Worm (Caenorhabditis elegans) whole organism, L2 larva: ENCODE measurements around the gene C30B5.6.

Experiments used
- C34F6.9 ChIP-seq: fragments of 150-350 bp; optimal IDR thresholded peaks from 2 replicates; lab custom pipeline; 2014; ENCODE audit warnings: missing biosample characterization, missing genetic modification characterization
- F13H6.1 ChIP-seq: sonication (generic microtip); optimal IDR thresholded peaks from 2 replicates; lab custom pipeline; 2016; ENCODE audit warnings: missing genetic modification characterization, missing compliant biosample characterization
- Y55F3AM.14 ChIP-seq: fragments of 200-800 bp; sonication (Bioruptor generic); optimal IDR thresholded peaks from 2 replicates; lab custom pipeline; 2018; ENCODE audit warnings: mild to moderate bottlenecking, missing genetic modification characterization, missing compliant biosample characterization
- ZK546.5 ChIP-seq: sonication (generic microtip); optimal IDR thresholded peaks from 2 replicates; lab custom pipeline; 2017; ENCODE audit warnings: missing biosample characterization, missing genetic modification characterization
- alr-1 ChIP-seq: fragments of 150-350 bp; optimal IDR thresholded peaks from 2 replicates; lab custom pipeline; 2014; ENCODE audit warnings: missing biosample characterization, missing genetic modification characterization
- ama-1 ChIP-seq: fragments of 150-350 bp; optimal IDR thresholded peaks from 2 replicates; lab custom pipeline; 2018; ENCODE audit warnings: inconsistent platforms
- ceh-16 ChIP-seq: fragments of 150-350 bp; optimal IDR thresholded peaks from 2 replicates; lab custom pipeline; 2014; ENCODE audit warnings: missing biosample characterization, missing genetic modification characterization
- crh-2 ChIP-seq: sonication (generic microtip); optimal IDR thresholded peaks from 2 replicates; lab custom pipeline; 2017; ENCODE audit warnings: missing biosample characterization, missing genetic modification characterization
- dmd-4 ChIP-seq: sonication (generic microtip); optimal IDR thresholded peaks from 2 replicates; lab custom pipeline; 2017; ENCODE audit warnings: missing biosample characterization, missing genetic modification characterization
- elt-3 ChIP-seq: sonication (generic microtip); optimal IDR thresholded peaks from 2 replicates; lab custom pipeline; 2017; ENCODE audit warnings: missing biosample characterization, missing genetic modification characterization
- fos-1 ChIP-seq: fragments of 150-350 bp; optimal IDR thresholded peaks from 2 replicates; lab custom pipeline; 2014; ENCODE audit warnings: missing biosample characterization, missing genetic modification characterization
- gmeb-1 ChIP-seq: fragments of 150-350 bp; optimal IDR thresholded peaks from 2 replicates; lab custom pipeline; 2014; ENCODE audit warnings: missing biosample characterization, missing genetic modification characterization
- lin-11 ChIP-seq: fragments of 150-350 bp; sonication (generic microtip); optimal IDR thresholded peaks from 2 replicates; lab custom pipeline; 2014; ENCODE audit warnings: missing biosample characterization, missing genetic modification characterization, inconsistent platforms, mixed read lengths
- lin-13 ChIP-seq: fragments of 150-350 bp; optimal IDR thresholded peaks from 2 replicates; lab custom pipeline; 2014; ENCODE audit warnings: missing biosample characterization, missing genetic modification reagents, missing genetic modification characterization
- lsy-2 ChIP-seq, 2 experiments: fragments of 150-350 bp in 1 of 2; sonication (generic microtip) in 1 of 2; optimal IDR thresholded peaks; 2 replicates each; lab custom pipeline; 2014 to 2017; ENCODE audit warnings: missing biosample characterization in 2 of 2, missing genetic modification characterization in 2 of 2
- mab-5 ChIP-seq: fragments of 150-350 bp; optimal IDR thresholded peaks from 2 replicates; lab custom pipeline; 2014; ENCODE audit warnings: missing biosample characterization, missing genetic modification characterization
- mdl-1 ChIP-seq, 2 experiments: fragments of 150-350 bp in 1 of 2; sonication (generic microtip) in 1 of 2; optimal IDR thresholded peaks; 2 replicates each; lab custom pipeline; 2017; ENCODE audit warnings: missing biosample characterization in 2 of 2, missing genetic modification characterization in 2 of 2
- nhr-10 ChIP-seq: sonication (generic microtip); optimal IDR thresholded peaks from 2 replicates; lab custom pipeline; 2017; ENCODE audit warnings: missing biosample characterization, missing genetic modification characterization
- nhr-11 ChIP-seq: fragments of 150-350 bp; optimal IDR thresholded peaks from 2 replicates; lab custom pipeline; 2014; ENCODE audit warnings: missing biosample characterization, missing genetic modification characterization
- nhr-12 ChIP-seq: fragments of 150-350 bp; optimal IDR thresholded peaks from 2 replicates; lab custom pipeline; 2014; ENCODE audit warnings: missing biosample characterization, missing genetic modification characterization
- nhr-129 ChIP-seq: fragments of 150-350 bp; optimal IDR thresholded peaks from 2 replicates; lab custom pipeline; 2014; ENCODE audit warnings: missing biosample characterization, missing genetic modification characterization
- nhr-21 ChIP-seq: fragments of 150-350 bp; optimal IDR thresholded peaks from 2 replicates; lab custom pipeline; 2014; ENCODE audit warnings: missing biosample characterization, missing genetic modification characterization
- nhr-237 ChIP-seq: fragments of 150-350 bp; optimal IDR thresholded peaks from 2 replicates; lab custom pipeline; 2014; ENCODE audit warnings: missing biosample characterization, missing genetic modification characterization
- nhr-6 ChIP-seq: fragments of 150-350 bp; optimal IDR thresholded peaks from 2 replicates; lab custom pipeline; 2014; ENCODE audit warnings: missing biosample characterization, missing genetic modification characterization
- nhr-77 ChIP-seq: fragments of 150-350 bp; optimal IDR thresholded peaks from 2 replicates; lab custom pipeline; 2014; ENCODE audit warnings: missing biosample characterization, missing genetic modification characterization
- sem-4 ChIP-seq: fragments of 150-350 bp; optimal IDR thresholded peaks from 2 replicates; lab custom pipeline; 2014; ENCODE audit warnings: missing biosample characterization, missing genetic modification reagents, missing genetic modification characterization
- skn-1 ChIP-seq: sonication (generic microtip); optimal IDR thresholded peaks from 2 replicates; lab custom pipeline; 2017; ENCODE audit warnings: missing biosample characterization, missing genetic modification characterization
- sma-9 ChIP-seq, 2 experiments: fragments of 150-350 bp in 1 of 2; sonication (generic microtip) in 1 of 2; optimal IDR thresholded peaks; 2 replicates each; lab custom pipeline; 2014 to 2016; ENCODE audit warnings: missing genetic modification characterization in 2 of 2, mild to moderate bottlenecking in 1 of 2, missing biosample characterization in 1 of 2, missing compliant biosample characterization in 1 of 2, missing genetic modification reagents in 1 of 2, moderate library complexity in 1 of 2
- snpc-4 ChIP-seq: fragments of 150-350 bp; optimal IDR thresholded peaks from 2 replicates; lab custom pipeline; 2014; ENCODE audit warnings: missing biosample characterization, missing genetic modification characterization
- unc-39 ChIP-seq: fragments of 150-350 bp; optimal IDR thresholded peaks from 2 replicates; lab custom pipeline; 2014; ENCODE audit warnings: missing biosample characterization, missing genetic modification characterization
- unc-55 ChIP-seq: fragments of 150-350 bp; sonication (generic microtip); optimal IDR thresholded peaks from 3 replicates; lab custom pipeline; 2014; ENCODE audit warnings: missing biosample characterization, missing genetic modification reagents, missing genetic modification characterization
- unc-62 ChIP-seq: fragments of 150-350 bp; optimal IDR thresholded peaks from 2 replicates; lab custom pipeline; 2014; ENCODE audit warnings: missing biosample characterization, missing genetic modification reagents, missing genetic modification characterization
- ztf-1 ChIP-seq: fragments of 200-800 bp; sonication (Bioruptor generic); conservative IDR thresholded peaks from 2 replicates; pipeline ENCODE4 v1.3.6; 2022; ENCODE audit warnings: missing genetic modification characterization, missing compliant biosample characterization
- ztf-11 ChIP-seq: sonication (generic microtip); optimal IDR thresholded peaks from 2 replicates; lab custom pipeline; 2017; ENCODE audit warnings: missing biosample characterization, missing genetic modification characterization
- ztf-4 ChIP-seq: fragments of 150-350 bp; optimal IDR thresholded peaks from 2 replicates; lab custom pipeline; 2014; ENCODE audit warnings: missing biosample characterization, missing genetic modification characterization

The C30B5.6 gene

ce11 chrII:6221470-6221869, 988 bp downstream of the C30B5.6 start:
- TF ChIP-seq snpc-4 (tag; lab: Kevin White, UChicago) (no peak), fos-1 (tag; lab: Kevin White, UChicago) (no peak), lin-13 (GFP tag; lab: Kevin White, UChicago) (no peak), alr-1 (no peak), gmeb-1 (tag; lab: Kevin White, UChicago) (no peak), Y55F3AM.14 (GFP tag; lab: Kevin White, UChicago) (no peak), F13H6.1 (tag; lab: Kevin White, UChicago) (no peak), unc-55 (GFP tag; lab: Kevin White, UChicago) (no peak), C34F6.9 (tag; lab: Kevin White, UChicago) (no peak), ztf-4 (tag; lab: Kevin White, UChicago) (no peak), ztf-11 (tag; lab: Kevin White, UChicago) (no peak), crh-2 (tag; lab: Kevin White, UChicago) (no peak), nhr-6 (tag; lab: Kevin White, UChicago) (no peak), lsy-2 (tag; optimal IDR thresholded peaks at IDR 0.05; lab: Kevin White, UChicago) (no peak), nhr-129 (tag; lab: Kevin White, UChicago) (no peak), nhr-11 (tag; lab: Kevin White, UChicago) (no peak), nhr-77 (no peak), lin-11 (tag; lab: Kevin White, UChicago) (no peak)

ce11 chrII:6219346-6219745, 3.1 kb downstream of the C30B5.6 start, which contains the start of gene mks-2:
mks-2 (minus strand) TSS chrII:6219446.
- no peak for TF ChIP-seq sem-4 (tag; lab: Kevin White, UChicago)
- no peak for TF ChIP-seq ztf-1 (GFP tag; lab: Robert Waterston, UW)
- no peak for TF ChIP-seq unc-39 (tag; lab: Kevin White, UChicago)
- TF ChIP-seq ama-1 (lab: Kevin White, UChicago) = no peak
- TF ChIP-seq nhr-237 (tag; lab: Kevin White, UChicago) = no peak
- no peak for TF ChIP-seq mdl-1 (tag; optimal IDR thresholded peaks at IDR 0.05; lab: Kevin White, UChicago)
- no peak for TF ChIP-seq gmeb-1 (tag; lab: Kevin White, UChicago)
- TF ChIP-seq lin-11 (tag; lab: Kevin White, UChicago) = no peak
- no peak for TF ChIP-seq elt-3 (tag; lab: Kevin White, UChicago)
- no peak for TF ChIP-seq nhr-10 (tag; lab: Kevin White, UChicago)
- TF ChIP-seq nhr-11 (tag; lab: Kevin White, UChicago) = no peak
- TF ChIP-seq nhr-21 (tag; lab: Kevin White, UChicago) = no peak
- TF ChIP-seq nhr-77 = no peak
- TF ChIP-seq ZK546.5 (tag; lab: Kevin White, UChicago) = no peak
- TF ChIP-seq lin-13 (GFP tag; lab: Kevin White, UChicago) = no peak
- no peak for TF ChIP-seq F13H6.1 (tag; lab: Kevin White, UChicago)
- no peak for TF ChIP-seq ztf-11 (tag; lab: Kevin White, UChicago)

ce11 chrII:6208116-6208515, 14.3 kb downstream of the C30B5.6 start, which contains the start of gene daf-37:
daf-37 (minus strand) TSS chrII:6208216.
- TF ChIP-seq nhr-77 (no peak), sma-9 (GFP tag; optimal IDR thresholded peaks at IDR 0.05; lab: Kevin White, UChicago) (no peak), sma-9 (tag; optimal IDR thresholded peaks at IDR 0.05; lab: Kevin White, UChicago) (no peak), F13H6.1 (tag; lab: Kevin White, UChicago) (no peak)
- TF ChIP-seq, all 48 proteins: peak for 0

ce11 chrII:6207252-6207651, 15.2 kb downstream of the C30B5.6 start:
- TF ChIP-seq mab-5 (tag; lab: Kevin White, UChicago) = no peak
- no peak for TF ChIP-seq ztf-1 (GFP tag; lab: Robert Waterston, UW)
- TF ChIP-seq dmd-4 = no peak
- no peak for TF ChIP-seq ceh-16
- no peak for TF ChIP-seq skn-1 (tag; lab: Kevin White, UChicago)
- TF ChIP-seq nhr-10 (tag; lab: Kevin White, UChicago) = no peak
- TF ChIP-seq ztf-4 (tag; lab: Kevin White, UChicago) = no peak
- no peak for TF ChIP-seq nhr-12 (tag; lab: Kevin White, UChicago)
- TF ChIP-seq lsy-2 (tag; optimal IDR thresholded peaks at IDR 0.05; lab: Kevin White, UChicago) = no peak
- TF ChIP-seq mdl-1 (tag; optimal IDR thresholded peaks at IDR 0.05; lab: Kevin White, UChicago) = no peak
- no peak for TF ChIP-seq unc-39 (tag; lab: Kevin White, UChicago)
- no peak for TF ChIP-seq Y55F3AM.14 (GFP tag; lab: Kevin White, UChicago)
- TF ChIP-seq sma-9 (GFP tag; optimal IDR thresholded peaks at IDR 0.05; lab: Kevin White, UChicago) = no peak
- TF ChIP-seq sma-9 (tag; optimal IDR thresholded peaks at IDR 0.05; lab: Kevin White, UChicago) = no peak
- TF ChIP-seq unc-62 (GFP tag; lab: Kevin White, UChicago) = no peak
- TF ChIP-seq gmeb-1 (tag; lab: Kevin White, UChicago) = no peak
